Worm (Caenorhabditis elegans): Measurements from ENCODE around the gene nep-22.

- TF ChIP-seq T22C8.4 (GFP tag; IDR thresholded peaks at IDR 0.05), result no peak
- no peak for TF ChIP-seq ref-1 (GFP tag; conservative IDR thresholded peaks at IDR 0.05)
- TF ChIP-seq tab-1 (GFP tag; IDR thresholded peaks at IDR 0.05), result no peak
- TF ChIP-seq cog-1 (tag; optimal IDR thresholded peaks at IDR 0.05), result no peak
- TF ChIP-seq flt-1 (GFP tag; IDR thresholded peaks at IDR 0.05), result no peak
- TF ChIP-seq klf-2 (GFP tag; conservative IDR thresholded peaks at IDR 0.05), result no peak
- TF ChIP-seq ztf-29 (GFP tag; IDR thresholded peaks at IDR 0.05), result no peak
- no peak for TF ChIP-seq med-1 (GFP tag; optimal IDR thresholded peaks at IDR 0.05; ENCODE audit: insufficient read depth)
Measured at ce11 chrX:9074497-9074896, 40.1 kb downstream of the nep-22 start.

Measured in whole organism, midembryonic.